Worm (Caenorhabditis elegans) whole organism, mixed stage, embryonic: ENCODE results near the gene srlf-11.

Source experiments
- M03D4.4 ChIP-seq: sonication (generic microtip); optimal IDR thresholded peaks from 2 replicates; lab custom pipeline; 2017; ENCODE audit warnings: mild to moderate bottlenecking, missing genetic modification characterization, missing compliant biosample characterization
- bed-3 ChIP-seq: fragments of 200-800 bp; sonication (Bioruptor generic); optimal IDR thresholded peaks from 3 replicates; lab custom pipeline; 2018; ENCODE audit warnings: mild to moderate bottlenecking, missing genetic modification characterization, moderate library complexity, missing compliant biosample characterization
- blmp-1 ChIP-seq: fragments of 150-350 bp; optimal IDR thresholded peaks from 2 replicates; lab custom pipeline; 2014; ENCODE audit warnings: missing biosample characterization, missing genetic modification characterization
- ceh-39 ChIP-seq: fragments of 150-350 bp; optimal IDR thresholded peaks from 2 replicates; lab custom pipeline; 2014; ENCODE audit warnings: missing biosample characterization, missing genetic modification characterization
- ceh-43 ChIP-seq: fragments of 200-800 bp; sonication (Bioruptor generic); optimal IDR thresholded peaks from 2 replicates; lab custom pipeline; 2018; ENCODE audit warnings: mild to moderate bottlenecking, missing genetic modification characterization, moderate library complexity, missing compliant biosample characterization
- ceh-83 ChIP-seq: fragments of 200-800 bp; sonication (Bioruptor generic); optimal IDR thresholded peaks from 2 replicates; lab custom pipeline; 2018; ENCODE audit warnings: mild to moderate bottlenecking, missing genetic modification characterization, missing compliant biosample characterization
- ces-1 ChIP-seq: fragments of 150-350 bp; optimal IDR thresholded peaks from 2 replicates; lab custom pipeline; 2014; ENCODE audit warnings: missing biosample characterization, missing genetic modification reagents, missing genetic modification characterization
- cnd-1 ChIP-seq: fragments of 200-800 bp; sonication (Bioruptor generic); optimal IDR thresholded peaks from 2 replicates; lab custom pipeline; 2018; ENCODE audit warnings: mild to moderate bottlenecking, missing genetic modification characterization, missing compliant biosample characterization
- drap-1 ChIP-seq: fragments of 200-800 bp; sonication (Bioruptor generic); optimal IDR thresholded peaks from 3 replicates; lab custom pipeline; 2018; ENCODE audit warnings: mild to moderate bottlenecking, missing genetic modification characterization, missing compliant biosample characterization
- elt-1 ChIP-seq: sonication (generic microtip); optimal IDR thresholded peaks from 2 replicates; lab custom pipeline; 2017; ENCODE audit warnings: missing genetic modification characterization, mild to moderate bottlenecking, missing compliant biosample characterization, antibody characterized with exemption, moderate library complexity, borderline replicate concordance; ENCODE audit not compliant: insufficient read depth
- elt-3 ChIP-seq: fragments of 150-350 bp; optimal IDR thresholded peaks from 2 replicates; lab custom pipeline; 2014; ENCODE audit warnings: missing biosample characterization, missing genetic modification characterization
- flh-1 ChIP-seq: fragments of 200-800 bp; sonication (Bioruptor generic); optimal IDR thresholded peaks from 2 replicates; lab custom pipeline; 2018; ENCODE audit warnings: mild to moderate bottlenecking, missing genetic modification characterization, moderate library complexity, missing compliant biosample characterization
- ham-2 ChIP-seq: fragments of 200-800 bp; sonication (Bioruptor generic); optimal IDR thresholded peaks from 2 replicates; lab custom pipeline; 2018; ENCODE audit warnings: mild to moderate bottlenecking, missing genetic modification characterization, missing compliant biosample characterization
- hlh-1 ChIP-seq: fragments of 150-350 bp; optimal IDR thresholded peaks from 2 replicates; lab custom pipeline; 2014; ENCODE audit warnings: missing biosample characterization, missing genetic modification reagents, missing genetic modification characterization
- lin-13 ChIP-seq: fragments of 150-350 bp; optimal IDR thresholded peaks from 2 replicates; lab custom pipeline; 2014; ENCODE audit warnings: missing biosample characterization, missing genetic modification characterization
- lin-32 ChIP-seq: fragments of 200-800 bp; sonication (Bioruptor generic); optimal IDR thresholded peaks from 2 replicates; lab custom pipeline; 2018; ENCODE audit warnings: mild to moderate bottlenecking, missing genetic modification characterization, missing compliant biosample characterization
- lsy-2 ChIP-seq: fragments of 150-350 bp; optimal IDR thresholded peaks from 2 replicates; lab custom pipeline; 2014; ENCODE audit warnings: missing biosample characterization, missing genetic modification characterization
- mab-5 ChIP-seq: fragments of 150-350 bp; optimal IDR thresholded peaks from 2 replicates; lab custom pipeline; 2014; ENCODE audit warnings: missing biosample characterization, missing genetic modification characterization
- mep-1 ChIP-seq: fragments of 150-350 bp; optimal IDR thresholded peaks from 2 replicates; lab custom pipeline; 2017; ENCODE audit warnings: missing biosample characterization, missing genetic modification reagents, missing genetic modification characterization, inconsistent platforms
- mls-2 ChIP-seq: sonication (generic microtip); optimal IDR thresholded peaks from 2 replicates; lab custom pipeline; 2016; ENCODE audit warnings: mild to moderate bottlenecking, missing genetic modification characterization, moderate library complexity, missing compliant biosample characterization
- nhr-12 ChIP-seq: fragments of 150-350 bp; optimal IDR thresholded peaks from 2 replicates; lab custom pipeline; 2014; ENCODE audit warnings: missing biosample characterization, missing genetic modification characterization
- nhr-2 ChIP-seq: fragments of 150-350 bp; optimal IDR thresholded peaks from 2 replicates; lab custom pipeline; 2014; ENCODE audit warnings: missing biosample characterization, missing genetic modification characterization
- nhr-237 ChIP-seq: fragments of 150-350 bp; optimal IDR thresholded peaks from 2 replicates; lab custom pipeline; 2014; ENCODE audit warnings: missing biosample characterization, missing genetic modification characterization
- nhr-28 ChIP-seq: fragments of 150-350 bp; optimal IDR thresholded peaks from 2 replicates; lab custom pipeline; 2014; ENCODE audit warnings: missing biosample characterization, missing genetic modification characterization
- nhr-76 ChIP-seq: sonication (generic microtip); optimal IDR thresholded peaks from 2 replicates; lab custom pipeline; 2017; ENCODE audit warnings: missing biosample characterization, missing genetic modification characterization
- pha-4 ChIP-seq: fragments of 150-350 bp; optimal IDR thresholded peaks from 2 replicates; lab custom pipeline; 2018; ENCODE audit warnings: missing biosample characterization, missing genetic modification reagents, missing genetic modification characterization
- sem-2 ChIP-seq: fragments of 200-800 bp; sonication (Bioruptor generic); optimal IDR thresholded peaks from 2 replicates; lab custom pipeline; 2018; ENCODE audit warnings: mild to moderate bottlenecking, missing genetic modification characterization, missing compliant biosample characterization
- snpc-4 ChIP-seq: fragments of 150-350 bp; optimal IDR thresholded peaks from 2 replicates; lab custom pipeline; 2014; ENCODE audit warnings: missing biosample characterization, missing genetic modification characterization
- sptf-1 ChIP-seq: sonication (generic microtip); optimal IDR thresholded peaks from 2 replicates; lab custom pipeline; 2017; ENCODE audit warnings: mild to moderate bottlenecking, missing genetic modification characterization, moderate library complexity, missing compliant biosample characterization
- tbx-8 ChIP-seq: fragments of 200-800 bp; sonication (Bioruptor generic); optimal IDR thresholded peaks from 2 replicates; lab custom pipeline; 2018; ENCODE audit warnings: mild to moderate bottlenecking, missing genetic modification characterization, moderate library complexity, missing compliant biosample characterization
- unc-120 ChIP-seq: sonication (generic microtip); optimal IDR thresholded peaks from 2 replicates; lab custom pipeline; 2017; ENCODE audit warnings: missing genetic modification characterization, missing compliant biosample characterization; ENCODE audit not compliant: poor library complexity, severe bottlenecking
- unc-39 ChIP-seq: fragments of 150-350 bp; optimal IDR thresholded peaks from 2 replicates; lab custom pipeline; 2014; ENCODE audit warnings: missing biosample characterization, missing genetic modification characterization
- unc-62 ChIP-seq: fragments of 150-350 bp; optimal IDR thresholded peaks from 2 replicates; lab custom pipeline; 2014; ENCODE audit warnings: missing biosample characterization, missing genetic modification reagents, missing genetic modification characterization
- zip-8 ChIP-seq: fragments of 150-350 bp; optimal IDR thresholded peaks from 2 replicates; lab custom pipeline; 2014; ENCODE audit warnings: missing biosample characterization, missing genetic modification characterization
- ztf-11 ChIP-seq: fragments of 150-350 bp; optimal IDR thresholded peaks from 2 replicates; lab custom pipeline; 2014; ENCODE audit warnings: missing biosample characterization, missing genetic modification characterization

Gene srlf-11

ce11 chrIV:10885915-10886314 lies at the start of gene srlf-11:
Gene srlf-11 (minus strand): TSS chrIV:10886015.
- TF ChIP-seq ceh-39 (tag; lab: Kevin White, UChicago) (no peak), sem-2 (GFP tag; lab: Kevin White, UChicago) (no peak), nhr-28 (no peak)

- TF ChIP-seq sem-2 (GFP tag; lab: Kevin White, UChicago): no peak
- no peak for TF ChIP-seq nhr-237 (tag; lab: Kevin White, UChicago)
- TF ChIP-seq bed-3 (GFP tag; lab: Kevin White, UChicago): no peak
- no peak for TF ChIP-seq lin-32 (GFP tag; lab: Kevin White, UChicago)
- no peak for TF ChIP-seq ceh-39 (tag; lab: Kevin White, UChicago)
- TF ChIP-seq drap-1 (GFP tag; lab: Kevin White, UChicago): no peak
- peak; percentile 40 for TF ChIP-seq nhr-2
- TF ChIP-seq unc-39 (tag; lab: Kevin White, UChicago): no peak
- peak; percentile 75 for TF ChIP-seq hlh-1
- no peak for TF ChIP-seq elt-3 (tag; lab: Kevin White, UChicago)
- no peak for TF ChIP-seq elt-1 (tag; lab: Kevin White, UChicago)
- TF ChIP-seq ztf-11 (tag; lab: Kevin White, UChicago): no peak
- no peak for TF ChIP-seq lin-13 (tag; lab: Kevin White, UChicago)
- TF ChIP-seq tbx-8 (GFP tag; lab: Kevin White, UChicago): no peak
- TF ChIP-seq mep-1 (tag; lab: Kevin White, UChicago): no peak
- peak; percentile 40 for TF ChIP-seq lsy-2 (tag; lab: Kevin White, UChicago)
- no peak for TF ChIP-seq M03D4.4 (tag; lab: Kevin White, UChicago)
- TF ChIP-seq ces-1: peak; percentile 47
- TF ChIP-seq mab-5 (tag; lab: Kevin White, UChicago): no peak
- no peak for TF ChIP-seq ham-2
- no peak for TF ChIP-seq pha-4
- TF ChIP-seq flh-1: no peak
- TF ChIP-seq nhr-28: no peak
- TF ChIP-seq mls-2 (tag; lab: Kevin White, UChicago): peak; percentile 12
- TF ChIP-seq unc-62 (GFP tag; lab: Kevin White, UChicago): peak; percentile 95
- no peak for TF ChIP-seq nhr-76
- TF ChIP-seq sptf-1: peak; percentile 6
- no peak for TF ChIP-seq blmp-1 (tag; lab: Kevin White, UChicago)
- no peak for TF ChIP-seq ceh-43 (GFP tag; lab: Kevin White, UChicago)
- no peak for TF ChIP-seq nhr-12 (tag; lab: Kevin White, UChicago)
- peak; percentile 73 for TF ChIP-seq unc-120 (tag; lab: Kevin White, UChicago)
- TF ChIP-seq snpc-4 (tag; lab: Kevin White, UChicago): no peak
- TF ChIP-seq cnd-1 (tag; lab: Kevin White, UChicago): peak; percentile 27
- no peak for TF ChIP-seq ceh-83 (GFP tag; lab: Kevin White, UChicago)
- TF ChIP-seq zip-8 (tag; lab: Kevin White, UChicago): no peak
Measured at ce11 chrIV:10935336-10935735, 49.5 kb upstream of the srlf-11 start.

DNA sequence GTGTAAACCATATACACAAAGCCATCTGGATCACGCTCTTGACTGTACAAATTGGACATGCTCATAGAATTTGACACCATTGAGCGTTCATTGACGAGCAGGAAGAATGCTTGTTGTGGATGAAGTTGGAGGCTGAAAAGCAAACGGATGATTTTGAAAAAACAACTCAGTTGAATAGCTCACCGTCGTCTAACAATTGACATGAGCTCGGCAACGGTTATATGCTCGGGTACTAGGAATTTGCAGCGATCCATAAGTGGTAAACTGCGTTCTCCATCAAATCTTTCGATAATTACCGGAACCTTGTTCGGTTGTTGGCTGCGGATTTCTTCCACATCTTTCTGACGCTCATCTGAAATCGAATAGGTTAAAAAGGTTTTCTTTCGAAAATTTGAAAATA lies 49.0 kb upstream of the srlf-11 start:
- TF ChIP-seq nhr-76 (no peak), hlh-1 (no peak), sem-2 (GFP tag; lab: Kevin White, UChicago) (no peak), pha-4 (no peak), nhr-28 (no peak), elt-1 (tag; lab: Kevin White, UChicago) (no peak), tbx-8 (GFP tag; lab: Kevin White, UChicago) (no peak), unc-39 (tag; lab: Kevin White, UChicago) (no peak), mep-1 (tag; lab: Kevin White, UChicago) (no peak), lsy-2 (tag; lab: Kevin White, UChicago) (no peak), ceh-83 (GFP tag; lab: Kevin White, UChicago) (no peak), unc-120 (tag; lab: Kevin White, UChicago) (no peak), elt-3 (tag; lab: Kevin White, UChicago) (no peak)
